Fruit fly (Drosophila melanogaster): ENCODE measurements around the gene CG32243.

dm6 chr3L:4550153-4550802 is 9.2 kb upstream of the CG32243 start:
- TF ChIP-seq CTCF (optimal IDR thresholded peaks at IDR 0.05) (no peak), CG8478 (optimal IDR thresholded peaks at IDR 0.05) (no peak)
